Fruit fly (Drosophila melanogaster) whole organism, adult: ENCODE measurements around the gene Lasp.

ENCODE experiments used
- CG11617 ChIP-seq: fragments of 200-800 bp; sonication (Bioruptor generic); optimal IDR thresholded peaks from 2 replicates; lab custom pipeline; 2017; ENCODE audit warnings: mild to moderate bottlenecking, missing biosample characterization, missing genetic modification reagents, missing genetic modification characterization
- CG12768 ChIP-seq: fragments of 200-800 bp; sonication (Bioruptor generic); optimal IDR thresholded peaks from 2 replicates; lab custom pipeline; 2017; ENCODE audit warnings: missing biosample characterization, missing genetic modification characterization, mild to moderate bottlenecking, moderate library complexity, missing genetic modification reagents
- CG14711 ChIP-seq: fragments of 200-800 bp; sonication (Bioruptor generic); optimal IDR thresholded peaks from 2 replicates; lab custom pipeline; 2018; ENCODE audit warnings: missing biosample characterization, mild to moderate bottlenecking, missing genetic modification characterization, moderate library complexity
- CG1620 ChIP-seq: fragments of 200-800 bp; sonication (Bioruptor generic); optimal IDR thresholded peaks from 2 replicates; lab custom pipeline; 2016; ENCODE audit warnings: missing biosample characterization, missing genetic modification characterization
- CG33017 ChIP-seq: fragments of 200-800 bp; sonication (Bioruptor generic); optimal IDR thresholded peaks from 2 replicates; lab custom pipeline; 2018; ENCODE audit warnings: missing biosample characterization, mild to moderate bottlenecking, missing genetic modification characterization, moderate library complexity
- CG5204 ChIP-seq: fragments of 200-800 bp; sonication (Bioruptor generic); optimal IDR thresholded peaks from 2 replicates; lab custom pipeline; 2016; ENCODE audit warnings: missing biosample characterization, missing genetic modification characterization
- CG7045 ChIP-seq: fragments of 200-800 bp; sonication (Bioruptor generic); optimal IDR thresholded peaks from 2 replicates; lab custom pipeline; 2017; ENCODE audit warnings: missing biosample characterization, mild to moderate bottlenecking, missing genetic modification characterization
- CG7101 ChIP-seq: fragments of 200-800 bp; sonication (Bioruptor generic); optimal IDR thresholded peaks from 2 replicates; lab custom pipeline; 2018; ENCODE audit warnings: missing biosample characterization, mild to moderate bottlenecking, missing genetic modification characterization, moderate library complexity
- Clk ChIP-seq: fragments of 200-800 bp; sonication (Bioruptor generic); optimal IDR thresholded peaks from 2 replicates; lab custom pipeline; 2017; ENCODE audit warnings: missing biosample characterization, missing genetic modification characterization
- Crg-1 ChIP-seq: fragments of 200-800 bp; sonication (Bioruptor generic); optimal IDR thresholded peaks from 2 replicates; lab custom pipeline; 2016; ENCODE audit warnings: missing biosample characterization, missing genetic modification characterization
- Hr96 ChIP-seq: fragments of 200-800 bp; sonication (Bioruptor generic); optimal IDR thresholded peaks from 2 replicates; lab custom pipeline; 2016; ENCODE audit warnings: missing biosample characterization, missing genetic modification characterization
- Mnt ChIP-seq: fragments of 200-800 bp; sonication (Bioruptor generic); optimal IDR thresholded peaks from 2 replicates; lab custom pipeline; 2016; ENCODE audit warnings: missing biosample characterization, mild to moderate bottlenecking, missing genetic modification characterization
- bab1 ChIP-seq: fragments of 200-800 bp; sonication (Bioruptor generic); optimal IDR thresholded peaks from 3 replicates; lab custom pipeline; 2019; ENCODE audit warnings: missing biosample characterization, mild to moderate bottlenecking, missing genetic modification characterization, moderate library complexity
- cic ChIP-seq: fragments of 200-800 bp; sonication (Bioruptor generic); optimal IDR thresholded peaks from 2 replicates; lab custom pipeline; 2017; ENCODE audit warnings: missing biosample characterization, mild to moderate bottlenecking, missing genetic modification characterization, moderate library complexity
- cnc ChIP-seq, 2 experiments: fragments of >200 bp; optimal IDR thresholded peaks; 2 replicates each; lab custom pipeline; 2017
- kay ChIP-seq: fragments of 200-800 bp; sonication (Bioruptor generic); peaks from one replicate; lab custom pipeline; 2016; ENCODE audit warnings: missing biosample characterization, missing genetic modification characterization, borderline replicate concordance
- ovo ChIP-seq: fragments of 200-800 bp; sonication (Bioruptor generic); optimal IDR thresholded peaks from 2 replicates; lab custom pipeline; 2016; ENCODE audit warnings: missing biosample characterization, missing genetic modification characterization
- pad ChIP-seq: fragments of 200-800 bp; sonication (Bioruptor generic); optimal IDR thresholded peaks from 3 replicates; lab custom pipeline; 2017; ENCODE audit warnings: missing biosample characterization, missing genetic modification characterization, mild to moderate bottlenecking, moderate library complexity, missing genetic modification reagents
- tj ChIP-seq: fragments of 200-800 bp; sonication (Bioruptor generic); optimal IDR thresholded peaks from 3 replicates; lab custom pipeline; 2017; ENCODE audit warnings: missing biosample characterization, mild to moderate bottlenecking, missing genetic modification characterization, moderate library complexity
- toe ChIP-seq: fragments of 200-800 bp; sonication (Bioruptor generic); optimal IDR thresholded peaks from 2 replicates; lab custom pipeline; 2016; ENCODE audit warnings: missing biosample characterization, missing genetic modification characterization

The Lasp gene

DNA sequence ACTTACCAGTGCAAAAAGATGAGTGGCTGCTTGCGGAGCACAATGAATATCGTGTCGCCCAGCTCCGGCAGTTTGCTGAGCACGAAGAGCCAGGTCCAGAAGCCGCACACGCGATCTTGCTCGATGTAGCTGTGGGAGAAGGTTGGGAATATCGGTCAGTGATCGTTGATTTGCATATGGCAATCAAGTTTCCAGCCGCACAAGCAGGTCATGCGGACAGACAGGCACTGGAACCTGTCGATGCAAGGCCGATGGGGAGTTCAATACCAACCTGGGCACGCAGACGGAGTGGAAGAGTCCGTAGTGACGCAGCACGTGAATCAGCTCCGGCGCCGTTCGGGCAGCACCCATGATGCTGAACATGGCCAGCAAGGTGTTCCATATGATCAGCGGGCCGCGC, 60.4 kb downstream of the Lasp start:
- no peak for TF ChIP-seq CG1620 (GFP tag; lab: Kevin White, UChicago)
- TF ChIP-seq CG11617 (GFP tag; lab: Kevin White, UChicago), result no peak
- TF ChIP-seq pad (GFP tag; lab: Kevin White, UChicago), result no peak
- TF ChIP-seq Hr96 (GFP tag; lab: Kevin White, UChicago), result no peak
- TF ChIP-seq CG7101 (tag; lab: Kevin White, UChicago), result no peak
- no peak for TF ChIP-seq CG5204
- TF ChIP-seq bab1 (GFP tag; lab: Kevin White, UChicago), result no peak
- TF ChIP-seq cic (GFP tag; lab: Kevin White, UChicago), result no peak
- TF ChIP-seq Crg-1 (GFP tag; lab: Kevin White, UChicago), result no peak
- no peak for TF ChIP-seq CG33017 (tag; lab: Kevin White, UChicago)
- TF ChIP-seq cnc (optimal IDR thresholded peaks at IDR 0.05; lab: Kevin White, UChicago), result no peak
- no peak for TF ChIP-seq tj (GFP tag; lab: Kevin White, UChicago)
- no peak for TF ChIP-seq Mnt (GFP tag; lab: Kevin White, UChicago)
- no peak for TF ChIP-seq kay
- TF ChIP-seq toe (GFP tag; lab: Kevin White, UChicago), result no peak
- TF ChIP-seq CG7045 (GFP tag; lab: Kevin White, UChicago), result no peak
- no peak for TF ChIP-seq ovo (GFP tag; lab: Kevin White, UChicago)
- TF ChIP-seq CG14711 (tag; lab: Kevin White, UChicago), result no peak

DNA sequence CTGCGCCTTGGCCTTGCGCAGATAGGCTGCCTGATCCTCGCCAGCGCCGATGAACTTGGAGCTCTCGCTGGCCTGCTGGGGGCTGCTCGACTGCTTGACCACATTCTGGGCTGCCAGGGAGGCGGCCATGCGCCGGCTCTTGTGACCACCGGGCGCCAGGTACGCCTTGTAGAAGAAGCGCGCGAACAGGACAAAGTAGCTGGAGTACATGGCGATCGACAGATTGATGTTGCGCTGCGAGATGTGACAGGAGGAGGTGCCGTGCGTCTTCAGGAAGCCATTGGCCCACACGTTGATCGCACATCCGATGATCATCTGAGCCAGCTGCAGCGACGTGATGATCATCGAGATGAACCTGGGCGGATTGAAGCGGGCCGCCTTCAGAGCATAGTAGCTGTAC, 61.4 kb downstream of the Lasp start:
- TF ChIP-seq Clk (GFP tag; lab: Kevin White, UChicago), result no peak
- TF ChIP-seq kay, result no peak
- TF ChIP-seq CG5204, result no peak
- no peak for TF ChIP-seq tj (GFP tag; lab: Kevin White, UChicago)
- TF ChIP-seq CG1620 (GFP tag; lab: Kevin White, UChicago), result no peak
- no peak for TF ChIP-seq ovo (GFP tag; lab: Kevin White, UChicago)
- TF ChIP-seq Hr96 (GFP tag; lab: Kevin White, UChicago), result no peak
- TF ChIP-seq CG33017 (tag; lab: Kevin White, UChicago), result no peak
- no peak for TF ChIP-seq CG11617 (GFP tag; lab: Kevin White, UChicago)
- no peak for TF ChIP-seq CG7045 (GFP tag; lab: Kevin White, UChicago)
- TF ChIP-seq Crg-1 (GFP tag; lab: Kevin White, UChicago), result no peak
- TF ChIP-seq CG7101 (tag; lab: Kevin White, UChicago), result no peak
- TF ChIP-seq CG14711 (tag; lab: Kevin White, UChicago), result no peak
- TF ChIP-seq cic (GFP tag; lab: Kevin White, UChicago), result no peak

DNA sequence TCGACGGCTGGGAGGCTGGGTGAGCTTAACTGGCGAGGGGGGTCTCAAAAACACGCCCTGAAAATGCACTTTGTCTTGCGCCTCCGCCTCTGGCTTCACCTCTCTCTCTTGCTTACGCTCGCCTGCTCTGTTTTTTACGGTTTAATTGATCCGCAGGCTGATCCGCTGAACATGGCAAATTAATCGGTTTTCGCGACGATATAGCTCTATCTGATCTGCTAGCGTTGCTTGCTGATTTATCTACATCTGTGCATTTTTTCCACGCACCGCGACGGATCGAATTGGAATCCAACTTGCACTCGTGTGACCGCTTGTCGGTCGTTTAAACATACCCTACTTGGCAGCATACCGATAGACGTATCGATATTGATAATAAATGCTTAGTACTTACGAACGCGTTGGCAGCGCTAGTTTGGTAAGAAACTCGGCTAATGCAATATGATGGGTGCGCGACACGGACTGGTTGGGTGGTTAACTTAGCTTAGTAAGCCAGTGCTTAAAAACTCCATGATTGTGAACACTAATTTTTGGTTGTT, 63.8 kb downstream of the Lasp start, which contains the start of gene Abl:
Abl (minus strand) TSS at position 305 of the 536 bp plus-strand sequence.
- peak; percentile 85 for TF ChIP-seq CG1620 (GFP tag; lab: Kevin White, UChicago)
- peak; percentile 56 for TF ChIP-seq Mnt (GFP tag; lab: Kevin White, UChicago)
- peak; percentile 74 for TF ChIP-seq Hr96 (GFP tag; lab: Kevin White, UChicago)
- peak; percentile 91 for TF ChIP-seq Crg-1 (GFP tag; lab: Kevin White, UChicago)
- TF ChIP-seq cic (GFP tag; lab: Kevin White, UChicago), result peak; percentile 54
- TF ChIP-seq CG14711 (tag; lab: Kevin White, UChicago), result peak; percentile 67
- TF ChIP-seq CG7101 (tag; lab: Kevin White, UChicago), result peak; percentile 75
- TF ChIP-seq CG33017 (tag; lab: Kevin White, UChicago), result peak; percentile 40
- TF ChIP-seq CG7045 (GFP tag; lab: Kevin White, UChicago), result peak; percentile 32
- peak; percentile 76 for TF ChIP-seq CG12768
- peak; percentile 22 for TF ChIP-seq CG11617 (GFP tag; lab: Kevin White, UChicago)
- no peak for TF ChIP-seq kay
- TF ChIP-seq CG5204, result no peak
- peak; percentile 66 for TF ChIP-seq ovo (GFP tag; lab: Kevin White, UChicago)
- TF ChIP-seq pad (GFP tag; lab: Kevin White, UChicago), result peak; percentile 76
- TF ChIP-seq bab1 (GFP tag; lab: Kevin White, UChicago), result peak; percentile 87
- peak; percentile 71 for TF ChIP-seq Clk (GFP tag; lab: Kevin White, UChicago)
- peak; percentile 64 for TF ChIP-seq tj (GFP tag; lab: Kevin White, UChicago)
- TF ChIP-seq cnc (optimal IDR thresholded peaks at IDR 0.05; lab: Kevin White, UChicago), result no peak
- TF ChIP-seq toe (GFP tag; lab: Kevin White, UChicago), result peak; percentile 58

DNA sequence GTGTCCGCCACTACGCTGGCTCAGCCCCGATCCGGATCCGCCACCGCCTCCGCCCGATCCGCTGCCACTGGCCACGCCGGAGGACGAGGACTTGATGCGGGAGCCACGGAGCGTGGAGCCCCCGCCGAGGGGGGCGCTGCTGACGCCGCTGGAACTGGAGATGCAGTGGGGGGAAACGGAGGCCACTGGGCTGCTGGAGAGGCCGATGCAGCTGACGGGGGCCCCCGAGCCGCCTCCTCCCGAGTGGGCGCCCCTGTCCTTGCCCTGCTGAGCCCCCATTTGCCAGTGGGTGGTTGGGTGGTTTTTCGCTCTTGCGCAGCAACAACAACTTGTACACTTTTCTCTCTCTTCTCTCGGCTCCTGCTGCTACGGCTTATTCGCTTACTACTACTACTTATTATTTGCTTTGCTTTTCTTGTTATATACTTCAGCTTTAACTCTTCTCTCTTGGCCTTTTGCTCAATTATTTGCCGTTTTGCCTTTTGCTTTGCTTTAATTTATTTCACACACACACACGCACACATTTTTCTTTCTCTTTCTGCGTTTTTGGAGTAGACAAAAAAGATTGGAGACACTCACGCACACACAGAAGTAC, 64.5 kb downstream of the Lasp start:
- no peak for TF ChIP-seq pad (GFP tag; lab: Kevin White, UChicago)
- no peak for TF ChIP-seq CG5204
- no peak for TF ChIP-seq toe (GFP tag; lab: Kevin White, UChicago)
- TF ChIP-seq cic (GFP tag; lab: Kevin White, UChicago), result no peak
- TF ChIP-seq Hr96 (GFP tag; lab: Kevin White, UChicago), result no peak
- no peak for TF ChIP-seq CG1620 (GFP tag; lab: Kevin White, UChicago)
- TF ChIP-seq Clk (GFP tag; lab: Kevin White, UChicago), result no peak
- no peak for TF ChIP-seq CG12768
- TF ChIP-seq CG14711 (tag; lab: Kevin White, UChicago), result no peak
- TF ChIP-seq cnc (optimal IDR thresholded peaks at IDR 0.05; lab: Kevin White, UChicago), result no peak
- TF ChIP-seq kay, result no peak
- TF ChIP-seq ovo (GFP tag; lab: Kevin White, UChicago), result no peak
- TF ChIP-seq CG33017 (tag; lab: Kevin White, UChicago), result no peak
- no peak for TF ChIP-seq tj (GFP tag; lab: Kevin White, UChicago)
- TF ChIP-seq Mnt (GFP tag; lab: Kevin White, UChicago), result no peak
- no peak for TF ChIP-seq CG7101 (tag; lab: Kevin White, UChicago)
- TF ChIP-seq Crg-1 (GFP tag; lab: Kevin White, UChicago), result no peak
